Fruit fly (Drosophila melanogaster) whole organism, wandering third instar larva: ENCODE data around the gene CG34325.

Source experiments
- CG9705 ChIP-seq: fragments of 200-800 bp; sonication (Bioruptor generic); optimal IDR thresholded peaks from 2 replicates; lab custom pipeline; 2018; ENCODE audit warnings: missing biosample characterization, mild to moderate bottlenecking, missing genetic modification characterization
- CrebA ChIP-seq: fragments of 200-800 bp; sonication (Bioruptor generic); optimal IDR thresholded peaks from 2 replicates; lab custom pipeline; 2016; ENCODE audit warnings: missing biosample characterization, mild to moderate bottlenecking, missing genetic modification characterization, borderline replicate concordance
- Dfd ChIP-seq: fragments of >200 bp; optimal IDR thresholded peaks from 2 replicates; lab custom pipeline; 2017; ENCODE audit warnings: missing biosample characterization, missing genetic modification characterization
- Dif ChIP-seq: fragments of 200-275, 200-300 bp; sonication (Bioruptor generic); optimal IDR thresholded peaks from 2 replicates; lab custom pipeline; 2018; ENCODE audit warnings: missing biosample characterization, missing genetic modification characterization; ENCODE audit not compliant: partially characterized antibody
- HLH106 ChIP-seq: fragments of 200-800 bp; optimal IDR thresholded peaks from 3 replicates; lab custom pipeline; 2019; ENCODE audit warnings: missing biosample characterization, mild to moderate bottlenecking, missing genetic modification characterization, moderate library complexity
- Hnf4 ChIP-seq: fragments of 200-800 bp; sonication (Bioruptor generic); optimal IDR thresholded peaks from 2 replicates; lab custom pipeline; 2016; ENCODE audit warnings: missing biosample characterization, mild to moderate bottlenecking, missing genetic modification characterization
- Hr78 ChIP-seq: fragments of >200 bp; optimal IDR thresholded peaks from 2 replicates; lab custom pipeline; 2017; ENCODE audit warnings: missing biosample characterization, missing genetic modification characterization
- Hr83 ChIP-seq: fragments of 200-300 bp; sonication (Bioruptor generic); optimal IDR thresholded peaks from 2 replicates; lab custom pipeline; 2016; ENCODE audit warnings: missing biosample characterization, mild to moderate bottlenecking, missing genetic modification characterization, moderate library complexity; ENCODE audit not compliant: poor library complexity, severe bottlenecking
- Jra ChIP-seq: sonication (Bioruptor generic); optimal IDR thresholded peaks from 2 replicates; lab custom pipeline; 2016; ENCODE audit warnings: missing biosample characterization, missing genetic modification characterization
- Mio ChIP-seq: sonication (Bioruptor generic); optimal IDR thresholded peaks from 2 replicates; lab custom pipeline; 2016; ENCODE audit warnings: missing biosample characterization, missing genetic modification characterization
- Myc ChIP-seq: fragments of >200 bp; optimal IDR thresholded peaks from 2 replicates; lab custom pipeline; 2017
- N ChIP-seq: fragments of >200 bp; optimal IDR thresholded peaks from 2 replicates; lab custom pipeline; 2018; ENCODE audit warnings: missing biosample characterization, missing external identifiers, missing genetic modification characterization
- OdsH ChIP-seq: fragments of 200-800 bp; sonication (Bioruptor generic); optimal IDR thresholded peaks from 2 replicates; lab custom pipeline; 2016; ENCODE audit warnings: missing biosample characterization, mild to moderate bottlenecking, missing genetic modification characterization
- Rel ChIP-seq, 2 experiments: fragments of 200-800 bp; sonication (Bioruptor generic) in 1 of 2; optimal IDR thresholded peaks; 2 replicates in 1 of 2; 3 replicates in 1 of 2; lab custom pipeline; 2016 to 2019; ENCODE audit warnings: mild to moderate bottlenecking in 2 of 2, missing biosample characterization in 2 of 2, missing genetic modification characterization in 2 of 2, moderate library complexity in 1 of 2
- Sp1 ChIP-seq: fragments of 200-800 bp; sonication (Bioruptor generic); optimal IDR thresholded peaks from 3 replicates; lab custom pipeline; 2019; ENCODE audit warnings: missing biosample characterization, mild to moderate bottlenecking, missing genetic modification characterization, moderate library complexity
- Vsx2 ChIP-seq: fragments of 200-300, 225-300 bp; sonication (Bioruptor generic); optimal IDR thresholded peaks from 2 replicates; lab custom pipeline; 2018; ENCODE audit warnings: missing biosample characterization, missing genetic modification characterization; ENCODE audit not compliant: partially characterized antibody
- br ChIP-seq: fragments of 200-800 bp; sonication (Bioruptor generic); optimal IDR thresholded peaks from 2 replicates; lab custom pipeline; 2016; ENCODE audit warnings: missing biosample characterization, missing genetic modification characterization
- brk ChIP-seq: fragments of 200-800 bp; sonication (Bioruptor generic); optimal IDR thresholded peaks from 2 replicates; lab custom pipeline; 2016; ENCODE audit warnings: missing biosample characterization, mild to moderate bottlenecking, missing genetic modification characterization
- dl ChIP-seq, 2 experiments: fragments of 175-275, 200-275 bp in 1 of 2; fragments of 200-275 bp in 1 of 2; sonication (Bioruptor generic); optimal IDR thresholded peaks; lab custom pipeline; 2018; ENCODE audit warnings: mild to moderate bottlenecking in 2 of 2, missing biosample characterization in 2 of 2, missing genetic modification characterization in 2 of 2, moderate library complexity in 2 of 2; ENCODE audit not compliant: partially characterized antibody in 2 of 2, insufficient read depth in 1 of 2
- dmrt93B ChIP-seq: fragments of 200-800 bp; sonication (Bioruptor generic); optimal IDR thresholded peaks from 2 replicates; lab custom pipeline; 2018; ENCODE audit warnings: missing biosample characterization, mild to moderate bottlenecking, missing genetic modification characterization
- dsf ChIP-seq: sonication (Bioruptor generic); optimal IDR thresholded peaks from 2 replicates; lab custom pipeline; 2016; ENCODE audit warnings: missing biosample characterization, missing genetic modification characterization, borderline replicate concordance
- ey ChIP-seq: fragments of 200-800 bp; sonication (Bioruptor generic); optimal IDR thresholded peaks from 2 replicates; lab custom pipeline; 2016; ENCODE audit warnings: missing biosample characterization, missing genetic modification characterization
- foxo ChIP-seq, 2 experiments: fragments of 200-800 bp; sonication (Bioruptor generic); optimal IDR thresholded peaks; 2 replicates in 1 of 2; 3 replicates in 1 of 2; lab custom pipeline; 2016 to 2017; ENCODE audit warnings: missing biosample characterization in 2 of 2, missing genetic modification characterization in 2 of 2
- fru ChIP-seq: fragments of 200-800 bp; sonication (Bioruptor generic); optimal IDR thresholded peaks from 3 replicates; lab custom pipeline; 2016; ENCODE audit warnings: missing biosample characterization, mild to moderate bottlenecking, missing genetic modification characterization
- h ChIP-seq: fragments of 200-800 bp; sonication (Bioruptor generic); optimal IDR thresholded peaks from 3 replicates; lab custom pipeline; 2016; ENCODE audit warnings: missing biosample characterization, mild to moderate bottlenecking, missing genetic modification characterization
- jim ChIP-seq: fragments of 175-275, 200-325 bp; sonication (Bioruptor generic); optimal IDR thresholded peaks from 2 replicates; lab custom pipeline; 2016; ENCODE audit warnings: missing biosample characterization, mild to moderate bottlenecking, missing genetic modification characterization
- lola ChIP-seq: fragments of >200 bp; optimal IDR thresholded peaks from 2 replicates; lab custom pipeline; 2017; ENCODE audit warnings: missing biosample characterization, missing genetic modification characterization
- pan ChIP-seq: fragments of >200 bp; optimal IDR thresholded peaks from 2 replicates; lab custom pipeline; 2017
- psq ChIP-seq: fragments of 200-800 bp; sonication (Bioruptor generic); optimal IDR thresholded peaks from 3 replicates; lab custom pipeline; 2017; ENCODE audit warnings: missing biosample characterization, mild to moderate bottlenecking, missing genetic modification characterization, moderate library complexity
- rgr ChIP-seq: fragments of 200-800 bp; sonication (Bioruptor generic); optimal IDR thresholded peaks from 3 replicates; lab custom pipeline; 2016; ENCODE audit warnings: missing biosample characterization, mild to moderate bottlenecking, missing genetic modification characterization
- sage ChIP-seq: fragments of 200-800 bp; sonication (Bioruptor generic); optimal IDR thresholded peaks from 2 replicates; lab custom pipeline; 2016; ENCODE audit warnings: missing biosample characterization, mild to moderate bottlenecking, missing genetic modification characterization
- sv ChIP-seq: fragments of 200-800 bp; sonication (Bioruptor generic); optimal IDR thresholded peaks from 3 replicates; lab custom pipeline; 2016; ENCODE audit warnings: missing biosample characterization, missing genetic modification characterization
- tai ChIP-seq: sonication (Bioruptor generic); optimal IDR thresholded peaks from 2 replicates; lab custom pipeline; 2016; ENCODE audit warnings: missing biosample characterization, missing genetic modification characterization
- usp ChIP-seq: fragments of >200 bp; optimal IDR thresholded peaks from 2 replicates; lab custom pipeline; 2017; ENCODE audit warnings: missing biosample characterization, missing genetic modification characterization
- woc ChIP-seq: sonication (Bioruptor generic); optimal IDR thresholded peaks from 2 replicates; lab custom pipeline; 2016; ENCODE audit warnings: missing biosample characterization, mild to moderate bottlenecking, missing genetic modification characterization

The CG34325 gene

dm6 chrX:16730791-16731190 lies 9.6 kb upstream of the CG34325 start, which contains the start of gene TwdlX:
TSS of gene TwdlX (plus strand) at chrX:16731091.
- TF ChIP-seq ey (no peak), tai (GFP tag; lab: Kevin White, UChicago) (no peak), usp (GFP tag; lab: Kevin White, UChicago) (no peak), dl (GFP tag; optimal IDR thresholded peaks at IDR 0.05; lab: Kevin White, UChicago; ENCODE audit: insufficient read depth in 1 of 2, partially characterized antibody in 2 of 2) (no peak), HLH106 (no peak), sage (GFP tag; lab: Kevin White, UChicago) (no peak), brk (GFP tag; lab: Kevin White, UChicago) (no peak), Hr83 (GFP tag; lab: Kevin White, UChicago) (no peak), pan (lab: Kevin White, UChicago) (no peak), woc (GFP tag; lab: Kevin White, UChicago) (no peak), h (no peak), Jra (GFP tag; lab: Kevin White, UChicago) (no peak), lola (GFP tag; lab: Kevin White, UChicago) (no peak), dmrt93B (GFP tag; lab: Kevin White, UChicago) (no peak), OdsH (GFP tag; lab: Kevin White, UChicago) (no peak), CrebA (GFP tag; lab: Kevin White, UChicago) (no peak), CG9705 (GFP tag; lab: Kevin White, UChicago) (no peak), rgr (GFP tag; lab: Kevin White, UChicago) (no peak), Vsx2 (GFP tag; lab: Kevin White, UChicago) (no peak), psq (GFP tag; lab: Kevin White, UChicago) (no peak)
- TF ChIP-seq, all 38 proteins: peak for 0

dm6 chrX:16724544-16724943 lies 3.3 kb upstream of the CG34325 start:
- TF ChIP-seq jim, result no peak
- TF ChIP-seq fru (GFP tag; lab: Kevin White, UChicago), result peak; percentile 5

dm6 chrX:16723203-16724173 lies 2.3 kb upstream of the CG34325 start:
- TF ChIP-seq h, result peak; percentile 59
- no peak for TF ChIP-seq Hr78 (GFP tag; lab: Kevin White, UChicago)
- TF ChIP-seq Jra (GFP tag; lab: Kevin White, UChicago), result peak; percentile 30
- TF ChIP-seq Myc (lab: Kevin White, UChicago), result no peak
- TF ChIP-seq dmrt93B (GFP tag; lab: Kevin White, UChicago), result peak; percentile 40
- TF ChIP-seq lola (GFP tag; lab: Kevin White, UChicago), result no peak
- TF ChIP-seq HLH106, result peak; percentile 65
- TF ChIP-seq foxo (GFP tag; optimal IDR thresholded peaks at IDR 0.05; lab: Kevin White, UChicago), result peak in 1 of 2 experiments; percentile 64
- peak; percentile 19 for TF ChIP-seq brk (GFP tag; lab: Kevin White, UChicago)
- no peak for TF ChIP-seq Vsx2 (GFP tag; lab: Kevin White, UChicago)
- TF ChIP-seq CG9705 (GFP tag; lab: Kevin White, UChicago), result no peak
- TF ChIP-seq dl (GFP tag; optimal IDR thresholded peaks at IDR 0.05; lab: Kevin White, UChicago; ENCODE audit: insufficient read depth in 1 of 2, partially characterized antibody in 2 of 2), result peak; percentile 31 to 42
- TF ChIP-seq dsf (GFP tag; lab: Kevin White, UChicago), result no peak
- TF ChIP-seq Sp1 (GFP tag; lab: Kevin White, UChicago), result peak; percentile 78
- no peak for TF ChIP-seq Rel (GFP tag; optimal IDR thresholded peaks at IDR 0.05; lab: Kevin White, UChicago)
- TF ChIP-seq Rel (tag; optimal IDR thresholded peaks at IDR 0.05; lab: Kevin White, UChicago), result no peak
- no peak for TF ChIP-seq jim
- TF ChIP-seq woc (GFP tag; lab: Kevin White, UChicago), result peak; percentile 43
- peak; percentile 72 for TF ChIP-seq OdsH (GFP tag; lab: Kevin White, UChicago)
- TF ChIP-seq sv, result peak; percentile 74
- peak; percentile 39 for TF ChIP-seq psq (GFP tag; lab: Kevin White, UChicago)
- TF ChIP-seq CrebA (GFP tag; lab: Kevin White, UChicago), result peak; percentile 40
- TF ChIP-seq N, result no peak
- TF ChIP-seq br, result peak; percentile 56
- TF ChIP-seq Hnf4 (GFP tag; lab: Kevin White, UChicago), result peak; percentile 49
- TF ChIP-seq Mio (GFP tag; lab: Kevin White, UChicago), result no peak
- TF ChIP-seq rgr (GFP tag; lab: Kevin White, UChicago), result peak; percentile 79
- TF ChIP-seq sage (GFP tag; lab: Kevin White, UChicago), result no peak
- no peak for TF ChIP-seq pan (lab: Kevin White, UChicago)
- no peak for TF ChIP-seq Dfd (GFP tag; lab: Kevin White, UChicago)
- no peak for TF ChIP-seq usp (GFP tag; lab: Kevin White, UChicago)
- TF ChIP-seq tai (GFP tag; lab: Kevin White, UChicago), result peak; percentile 31
- TF ChIP-seq fru (GFP tag; lab: Kevin White, UChicago), result peak; percentile 68
- TF ChIP-seq Dif (GFP tag; lab: Kevin White, UChicago), result peak; percentile 3
- TF ChIP-seq ey, result peak; percentile 80
- TF ChIP-seq Hr83 (GFP tag; lab: Kevin White, UChicago), result no peak
